Worm (Caenorhabditis elegans) whole organism, L2 larva: Measurements from ENCODE around the gene grd-2.

Experiments used
- Y55F3AM.14 ChIP-seq: fragments of 200-800 bp; sonication (Bioruptor generic); optimal IDR thresholded peaks from 2 replicates; lab custom pipeline; 2018; ENCODE audit warnings: mild to moderate bottlenecking, missing genetic modification characterization, missing compliant biosample characterization
- dmd-4 ChIP-seq: sonication (generic microtip); optimal IDR thresholded peaks from 2 replicates; lab custom pipeline; 2017; ENCODE audit warnings: missing biosample characterization, missing genetic modification characterization
- lin-13 ChIP-seq: fragments of 150-350 bp; optimal IDR thresholded peaks from 2 replicates; lab custom pipeline; 2014; ENCODE audit warnings: missing biosample characterization, missing genetic modification reagents, missing genetic modification characterization
- snpc-4 ChIP-seq: fragments of 150-350 bp; optimal IDR thresholded peaks from 2 replicates; lab custom pipeline; 2014; ENCODE audit warnings: missing biosample characterization, missing genetic modification characterization
- unc-39 ChIP-seq: fragments of 150-350 bp; optimal IDR thresholded peaks from 2 replicates; lab custom pipeline; 2014; ENCODE audit warnings: missing biosample characterization, missing genetic modification characterization
- unc-62 ChIP-seq: fragments of 150-350 bp; optimal IDR thresholded peaks from 2 replicates; lab custom pipeline; 2014; ENCODE audit warnings: missing biosample characterization, missing genetic modification reagents, missing genetic modification characterization

ce11 chrV:20579534-20579933, 30.1 kb upstream of the grd-2 start, which contains the start of gene F26F2.8:
- TF ChIP-seq unc-39 (tag; lab: Kevin White, UChicago) (no peak), dmd-4 (no peak), Y55F3AM.14 (GFP tag; lab: Kevin White, UChicago) (no peak), snpc-4 (tag; lab: Kevin White, UChicago) (no peak), lin-13 (GFP tag; lab: Kevin White, UChicago) (no peak), unc-62 (GFP tag; lab: Kevin White, UChicago) (no peak)
